Worm (Caenorhabditis elegans) whole organism, L1 larva: ENCODE results near the gene fbxb-24.

ENCODE experiments used
- C04F5.9 ChIP-seq: sonication (generic microtip); optimal IDR thresholded peaks from 2 replicates; lab custom pipeline; 2016; ENCODE audit warnings: missing genetic modification characterization, missing compliant biosample characterization
- C16A3.4 ChIP-seq: fragments of 150-350 bp; optimal IDR thresholded peaks from 2 replicates; lab custom pipeline; 2014; ENCODE audit warnings: missing biosample characterization, missing genetic modification characterization
- F16B12.6 ChIP-seq: fragments of 150-350 bp; optimal IDR thresholded peaks from 2 replicates; lab custom pipeline; 2014; ENCODE audit warnings: missing biosample characterization, missing genetic modification characterization
- Y116A8C.19 ChIP-seq: sonication (generic microtip); optimal IDR thresholded peaks from 2 replicates; lab custom pipeline; 2016; ENCODE audit warnings: missing compliant biosample characterization, missing genetic modification characterization, borderline replicate concordance
- alr-1 ChIP-seq: fragments of 200-800 bp; sonication (Bioruptor generic); optimal IDR thresholded peaks from 2 replicates; lab custom pipeline; 2018; ENCODE audit warnings: borderline replicate concordance, mild to moderate bottlenecking, missing genetic modification characterization, missing compliant biosample characterization
- ceh-82 ChIP-seq, 3 experiments: fragments of 150-350 bp in 1 of 3; sonication (generic microtip) in 2 of 3; optimal IDR thresholded peaks; 2 replicates each; lab custom pipeline; 2014 to 2017; ENCODE audit warnings: missing biosample characterization in 3 of 3, missing genetic modification characterization in 3 of 3
- ceh-90 ChIP-seq: sonication (generic microtip); optimal IDR thresholded peaks from 2 replicates; lab custom pipeline; 2016; ENCODE audit warnings: missing genetic modification characterization, missing compliant biosample characterization
- ces-1 ChIP-seq: fragments of 150-350 bp; optimal IDR thresholded peaks from 2 replicates; lab custom pipeline; 2014; ENCODE audit warnings: missing biosample characterization, missing genetic modification reagents, missing genetic modification characterization
- efl-3 ChIP-seq: fragments of 200-800 bp; sonication (Bioruptor generic); optimal IDR thresholded peaks from 2 replicates; lab custom pipeline; 2018; ENCODE audit warnings: mild to moderate bottlenecking, missing genetic modification characterization, missing compliant biosample characterization
- egl-13 ChIP-seq: sonication (generic microtip); optimal IDR thresholded peaks from 2 replicates; lab custom pipeline; 2016; ENCODE audit warnings: missing genotype, missing genetic modification reagents, missing genetic modification characterization, missing compliant biosample characterization
- egl-27 ChIP-seq, 2 experiments: fragments of 150-350 bp in 1 of 2; sonication (generic microtip); optimal IDR thresholded peaks; 3 replicates each; lab custom pipeline; 2017 to 2018; ENCODE audit warnings: missing biosample characterization in 2 of 2, missing genetic modification characterization in 2 of 2, missing genetic modification reagents in 2 of 2
- elt-2 ChIP-seq: sonication (generic microtip); optimal IDR thresholded peaks from 2 replicates; lab custom pipeline; 2016; ENCODE audit warnings: missing genetic modification characterization, mild to moderate bottlenecking, inconsistent platforms, missing compliant biosample characterization, missing genetic modification reagents
- fkh-10 ChIP-seq: sonication (generic microtip); optimal IDR thresholded peaks from 2 replicates; lab custom pipeline; 2017; ENCODE audit warnings: missing biosample characterization, missing genetic modification reagents, missing genetic modification characterization
- fkh-4 ChIP-seq: sonication (generic microtip); optimal IDR thresholded peaks from 2 replicates; lab custom pipeline; 2016; ENCODE audit warnings: missing compliant biosample characterization, missing genetic modification characterization, borderline replicate concordance
- fkh-8 ChIP-seq: sonication (generic microtip); optimal IDR thresholded peaks from 2 replicates; lab custom pipeline; 2016; ENCODE audit warnings: mild to moderate bottlenecking, missing genetic modification characterization, missing compliant biosample characterization
- hlh-4 ChIP-seq: sonication (generic microtip); optimal IDR thresholded peaks from 2 replicates; lab custom pipeline; 2016; ENCODE audit warnings: mild to moderate bottlenecking, missing genetic modification characterization, missing compliant biosample characterization
- isw-1 ChIP-seq: fragments of 200-800 bp; sonication (Bioruptor generic); IDR thresholded peaks from 2 replicates; pipeline ENCODE4 v1.3.6; 2022; ENCODE audit warnings: missing genetic modification characterization, missing compliant biosample characterization
- lin-13 ChIP-seq: fragments of 150-350 bp; optimal IDR thresholded peaks from 2 replicates; lab custom pipeline; 2014; ENCODE audit warnings: missing biosample characterization, missing genetic modification reagents, missing genetic modification characterization
- lin-35 ChIP-seq, 2 experiments: fragments of 150-350 bp; optimal IDR thresholded peaks; 2 replicates each; lab custom pipeline; 2014; ENCODE audit warnings: missing biosample characterization in 2 of 2, missing genetic modification characterization in 2 of 2, missing genetic modification reagents in 2 of 2
- lsy-2 ChIP-seq, 2 experiments: fragments of 150-350 bp; optimal IDR thresholded peaks; 2 replicates each; lab custom pipeline; 2014; ENCODE audit warnings: missing biosample characterization in 2 of 2, missing genetic modification characterization in 2 of 2
- mab-9 ChIP-seq: fragments of 200-800 bp; sonication (Bioruptor generic); IDR thresholded peaks from 2 replicates; pipeline ENCODE4 v1.3.6; 2022; ENCODE audit warnings: missing genetic modification reagents, missing genetic modification characterization, missing compliant biosample characterization
- mdl-1 ChIP-seq, 2 experiments: fragments of 150-350 bp; optimal IDR thresholded peaks; 2 replicates each; lab custom pipeline; 2014 to 2017; ENCODE audit warnings: missing biosample characterization in 2 of 2, missing genetic modification characterization in 2 of 2, inconsistent platforms in 1 of 2
- mep-1 ChIP-seq: fragments of 150-350 bp; optimal IDR thresholded peaks from 2 replicates; lab custom pipeline; 2014; ENCODE audit warnings: missing biosample characterization, missing genetic modification characterization
- nhr-11 ChIP-seq: fragments of 150-350 bp; optimal IDR thresholded peaks from 2 replicates; lab custom pipeline; 2014; ENCODE audit warnings: missing biosample characterization, missing genetic modification characterization
- nhr-12 ChIP-seq: sonication (generic microtip); optimal IDR thresholded peaks from 2 replicates; lab custom pipeline; 2017; ENCODE audit warnings: missing biosample characterization, missing genetic modification characterization
- nhr-19 ChIP-seq: fragments of 200-800 bp; sonication (Bioruptor generic); conservative IDR thresholded peaks from 2 replicates; pipeline ENCODE4 v1.3.6; 2022; ENCODE audit warnings: missing genetic modification characterization, missing compliant biosample characterization
- nhr-20 ChIP-seq: sonication (generic microtip); optimal IDR thresholded peaks from 2 replicates; lab custom pipeline; 2016; ENCODE audit warnings: mild to moderate bottlenecking, missing genetic modification characterization, missing compliant biosample characterization
- nhr-71 ChIP-seq: sonication (generic microtip); optimal IDR thresholded peaks from 2 replicates; lab custom pipeline; 2016; ENCODE audit warnings: mild to moderate bottlenecking, missing genetic modification characterization, moderate library complexity, missing compliant biosample characterization
- nhr-85 ChIP-seq: sonication (generic microtip); peaks from one replicate; lab custom pipeline; 2016; ENCODE audit warnings: missing genetic modification characterization, inconsistent platforms, missing compliant biosample characterization
- nhr-90 ChIP-seq: sonication (generic microtip); optimal IDR thresholded peaks from 2 replicates; lab custom pipeline; 2016; ENCODE audit warnings: mild to moderate bottlenecking, missing genetic modification characterization, missing compliant biosample characterization; ENCODE audit not compliant: poor library complexity
- pqm-1 ChIP-seq: sonication (generic microtip); optimal IDR thresholded peaks from 3 replicates; lab custom pipeline; 2017; ENCODE audit warnings: missing biosample characterization, missing genetic modification characterization
- rnt-1 ChIP-seq: sonication (generic microtip); optimal IDR thresholded peaks from 2 replicates; lab custom pipeline; 2016; ENCODE audit warnings: mild to moderate bottlenecking, missing genetic modification characterization, moderate library complexity, missing compliant biosample characterization
- snu-23 ChIP-seq: sonication (generic microtip); optimal IDR thresholded peaks from 2 replicates; lab custom pipeline; 2016; ENCODE audit warnings: missing genetic modification characterization, missing compliant biosample characterization
- sox-4 ChIP-seq: sonication (generic microtip); optimal IDR thresholded peaks from 2 replicates; lab custom pipeline; 2016; ENCODE audit warnings: missing genetic modification characterization, missing compliant biosample characterization
- tlp-1 ChIP-seq: fragments of 150-350 bp; optimal IDR thresholded peaks from 2 replicates; lab custom pipeline; 2014; ENCODE audit warnings: missing biosample characterization, missing genetic modification characterization
- unc-30 ChIP-seq: sonication (generic microtip); optimal IDR thresholded peaks from 2 replicates; lab custom pipeline; 2017; ENCODE audit warnings: missing biosample characterization, missing genetic modification characterization
- zip-4 ChIP-seq: fragments of 200-800 bp; sonication (Bioruptor generic); optimal IDR thresholded peaks from 2 replicates; lab custom pipeline; 2018; ENCODE audit warnings: mild to moderate bottlenecking, missing genetic modification characterization, moderate library complexity, missing compliant biosample characterization
- ztf-11 ChIP-seq, 2 experiments: sonication (generic microtip); optimal IDR thresholded peaks; 2 replicates each; lab custom pipeline; 2016 to 2017; ENCODE audit warnings: missing genetic modification characterization in 2 of 2, missing biosample characterization in 1 of 2, missing compliant biosample characterization in 1 of 2
- ztf-4 ChIP-seq: fragments of 150-350 bp; optimal IDR thresholded peaks from 2 replicates; lab custom pipeline; 2014; ENCODE audit warnings: missing biosample characterization, missing genetic modification characterization

Gene fbxb-24

ce11 chrIII:11900022-11900421 lies 8.7 kb upstream of the fbxb-24 start:
- no peak for TF ChIP-seq ztf-11 (tag; optimal IDR thresholded peaks at IDR 0.05; lab: Kevin White, UChicago)
- TF ChIP-seq mab-9 (GFP tag; lab: Robert Waterston, UW) = no peak
- TF ChIP-seq ztf-4 (tag; lab: Kevin White, UChicago) = no peak
- no peak for TF ChIP-seq snu-23 (GFP tag; lab: Kevin White, UChicago)
- TF ChIP-seq tlp-1 (tag; lab: Kevin White, UChicago) = no peak
- no peak for TF ChIP-seq mdl-1 (tag; optimal IDR thresholded peaks at IDR 0.05; lab: Kevin White, UChicago)
- TF ChIP-seq F16B12.6 (tag; lab: Kevin White, UChicago) = no peak
- TF ChIP-seq lin-13 (GFP tag; lab: Kevin White, UChicago) = no peak
- TF ChIP-seq C16A3.4 (tag; lab: Kevin White, UChicago) = no peak
- TF ChIP-seq hlh-4 = no peak
- TF ChIP-seq fkh-10 (GFP tag; lab: Kevin White, UChicago) = no peak
- TF ChIP-seq nhr-12 (tag; lab: Kevin White, UChicago) = no peak
- TF ChIP-seq sox-4 (tag; lab: Kevin White, UChicago) = no peak
- TF ChIP-seq nhr-19 (GFP tag; lab: Robert Waterston, UW) = no peak

- no peak for TF ChIP-seq fkh-4 (tag; lab: Kevin White, UChicago)
- no peak for TF ChIP-seq C04F5.9
- no peak for TF ChIP-seq zip-4 (GFP tag; lab: Kevin White, UChicago)
- no peak for TF ChIP-seq egl-27 (tag; optimal IDR thresholded peaks at IDR 0.05; lab: Kevin White, UChicago)
- no peak for TF ChIP-seq nhr-71 (tag; lab: Kevin White, UChicago)
- no peak for TF ChIP-seq ztf-11 (tag; optimal IDR thresholded peaks at IDR 0.05; lab: Kevin White, UChicago)
- TF ChIP-seq mep-1 (tag; lab: Kevin White, UChicago) = no peak
- no peak for TF ChIP-seq nhr-90
- TF ChIP-seq isw-1 (GFP tag; lab: Robert Waterston, UW) = no peak
- no peak for TF ChIP-seq pqm-1
Observed at ce11 chrIII:11902782-11903181, 6.0 kb upstream of the fbxb-24 start.

- TF ChIP-seq ceh-90 (tag; lab: Kevin White, UChicago) (no peak), nhr-11 (no peak), ces-1 (no peak), fkh-8 (tag; lab: Kevin White, UChicago) (no peak)
Observed at ce11 chrIII:11907177-11907576, 1.6 kb upstream of the fbxb-24 start, which contains the start of gene sdz-33. Gene sdz-33 (plus strand): TSS chrIII:11907477.

ce11 chrIII:11909778-11910177 lies 1.0 kb downstream of the fbxb-24 start, which contains the start of gene faah-4:
Gene faah-4 (minus strand): TSS chrIII:11909878.
- TF ChIP-seq nhr-20 (tag; lab: Kevin White, UChicago) (no peak), Y116A8C.19 (tag; lab: Kevin White, UChicago) (no peak), zip-4 (GFP tag; lab: Kevin White, UChicago) (no peak), mab-9 (GFP tag; lab: Robert Waterston, UW) (no peak), alr-1 (tag; lab: Kevin White, UChicago) (no peak), ceh-82 (tag; optimal IDR thresholded peaks at IDR 0.05; lab: Kevin White, UChicago) (no peak), rnt-1 (no peak), nhr-85 (tag; lab: Kevin White, UChicago) (no peak), mep-1 (tag; lab: Kevin White, UChicago) (no peak), efl-3 (GFP tag; lab: Kevin White, UChicago) (no peak), unc-30 (tag; lab: Kevin White, UChicago) (no peak), lin-35 (GFP tag; optimal IDR thresholded peaks at IDR 0.05; lab: Kevin White, UChicago) (no peak), ces-1 (no peak), lsy-2 (tag; optimal IDR thresholded peaks at IDR 0.05; lab: Kevin White, UChicago) (no peak), elt-2 (tag; lab: Kevin White, UChicago) (no peak), ztf-11 (tag; optimal IDR thresholded peaks at IDR 0.05; lab: Kevin White, UChicago) (no peak), egl-13 (tag; lab: Kevin White, UChicago) (no peak), egl-27 (tag; optimal IDR thresholded peaks at IDR 0.05; lab: Kevin White, UChicago) (no peak), pqm-1 (no peak), fkh-4 (tag; lab: Kevin White, UChicago) (no peak)
